Fruit fly (Drosophila melanogaster): ENCODE results near the gene Ssl2.

DNA sequence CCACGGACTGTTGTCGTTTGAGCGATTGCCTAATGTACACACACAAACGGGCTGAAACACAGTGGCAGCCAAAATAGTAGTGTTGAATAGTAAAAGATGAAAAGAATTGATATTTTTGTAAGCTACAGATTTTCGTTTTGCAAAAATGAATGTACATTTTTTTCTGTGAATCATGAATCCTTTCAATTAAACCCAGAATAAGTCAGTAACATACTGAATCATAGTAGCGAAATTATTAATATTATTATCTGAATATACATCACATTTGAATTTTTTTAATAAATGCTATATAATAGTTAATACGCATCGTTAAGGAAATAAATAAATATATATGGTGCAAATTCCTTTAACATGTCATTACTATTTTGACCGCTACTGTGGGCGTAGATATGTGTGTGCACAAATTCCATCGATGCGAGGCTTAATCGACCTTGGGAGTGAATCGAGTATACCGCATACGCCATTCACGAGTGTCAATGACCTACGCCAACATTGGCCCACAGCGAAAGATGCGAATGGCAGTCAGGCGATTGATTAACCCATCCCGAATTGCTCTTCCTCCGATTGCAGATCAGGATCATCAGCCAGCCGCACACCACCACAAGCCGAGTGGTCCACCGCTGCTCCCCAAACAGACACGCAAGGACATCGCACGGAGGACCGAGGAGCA, 8.2 kb upstream of the Ssl2 start:
- no peak for TF ChIP-seq usp (GFP tag; optimal IDR thresholded peaks at IDR 0.05)
- no peak for TF ChIP-seq Mio (GFP tag; optimal IDR thresholded peaks at IDR 0.05)
- no peak for TF ChIP-seq lola (GFP tag; optimal IDR thresholded peaks at IDR 0.05)
- TF ChIP-seq fru (GFP tag; optimal IDR thresholded peaks at IDR 0.05), result no peak
- peak; percentile 13 for TF ChIP-seq OdsH (GFP tag; optimal IDR thresholded peaks at IDR 0.05)
- TF ChIP-seq foxo (GFP tag; optimal IDR thresholded peaks at IDR 0.05), result no peak
- no peak for TF ChIP-seq br (GFP tag; optimal IDR thresholded peaks at IDR 0.05)
- no peak for TF ChIP-seq Hr83 (GFP tag; optimal IDR thresholded peaks at IDR 0.05; ENCODE audit: poor library complexity, severe bottlenecking)
- TF ChIP-seq rgr (GFP tag; optimal IDR thresholded peaks at IDR 0.05), result no peak
- TF ChIP-seq Jra (GFP tag; optimal IDR thresholded peaks at IDR 0.05), result no peak
- no peak for TF ChIP-seq GATAd (GFP tag; optimal IDR thresholded peaks at IDR 0.05)
- TF ChIP-seq Abd-B (GFP tag; optimal IDR thresholded peaks at IDR 0.05), result no peak
- TF ChIP-seq pan (optimal IDR thresholded peaks at IDR 0.05), result no peak
